Fruit fly (Drosophila melanogaster): Measurements from ENCODE around the gene Rop.

Gene Rop

dm6 chr3L:4133724-4134678, 4.8 kb downstream of the Rop start, which contains the start of gene ens:
ens (minus strand) TSS chr3L:4134550.
- TF ChIP-seq tj (GFP tag; optimal IDR thresholded peaks at IDR 0.05) (peak; percentile 15), ovo (GFP tag; optimal IDR thresholded peaks at IDR 0.05) (no peak), CG11617 (GFP tag; optimal IDR thresholded peaks at IDR 0.05) (no peak), bab1 (GFP tag; optimal IDR thresholded peaks at IDR 0.05) (peak; percentile 61), CG33017 (tag; optimal IDR thresholded peaks at IDR 0.05) (no peak), pad (GFP tag; optimal IDR thresholded peaks at IDR 0.05) (peak; percentile 68), cnc (optimal IDR thresholded peaks at IDR 0.05) (no peak), CG7101 (tag; optimal IDR thresholded peaks at IDR 0.05) (peak; percentile 17), Hr96 (GFP tag; optimal IDR thresholded peaks at IDR 0.05) (no peak), cic (GFP tag; optimal IDR thresholded peaks at IDR 0.05) (peak; percentile 18), Clk (GFP tag; optimal IDR thresholded peaks at IDR 0.05) (no peak)

DNA sequence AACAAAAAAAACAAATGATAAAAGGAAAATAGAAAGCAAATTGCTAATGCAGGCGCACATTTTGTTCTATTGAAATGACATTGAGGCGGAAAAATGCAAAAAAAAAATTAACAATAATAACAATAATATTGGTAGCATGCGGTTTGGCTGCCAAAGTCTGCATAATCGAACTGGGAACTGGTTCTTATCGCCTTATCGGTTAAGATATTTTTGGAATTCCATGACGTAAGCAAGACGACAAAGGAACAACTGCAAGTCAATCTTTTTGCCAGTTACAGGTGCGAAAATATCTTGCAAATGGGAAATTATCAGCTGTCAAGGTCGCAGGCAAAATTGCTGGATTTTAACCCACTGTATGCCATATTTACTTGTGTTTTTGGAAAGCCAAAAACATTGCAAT, 6.2 kb downstream of the Rop start:
- no peak for TF ChIP-seq CG14711 (tag; optimal IDR thresholded peaks at IDR 0.05)
- TF ChIP-seq bab1 (GFP tag; optimal IDR thresholded peaks at IDR 0.05), result no peak
- no peak for TF ChIP-seq toe (GFP tag; optimal IDR thresholded peaks at IDR 0.05)
- peak; percentile 22 for TF ChIP-seq CG12768 (GFP tag; optimal IDR thresholded peaks at IDR 0.05)
- no peak for TF ChIP-seq pad (GFP tag; optimal IDR thresholded peaks at IDR 0.05)

- TF ChIP-seq toe (GFP tag; optimal IDR thresholded peaks at IDR 0.05), result no peak
- peak; percentile 88 for TF ChIP-seq cic (GFP tag; optimal IDR thresholded peaks at IDR 0.05)
- TF ChIP-seq CG5204 (GFP tag; optimal IDR thresholded peaks at IDR 0.05), result no peak
- TF ChIP-seq tj (GFP tag; optimal IDR thresholded peaks at IDR 0.05), result no peak
- TF ChIP-seq Mnt (GFP tag; optimal IDR thresholded peaks at IDR 0.05), result peak; percentile 54
- TF ChIP-seq Hr96 (GFP tag; optimal IDR thresholded peaks at IDR 0.05), result no peak
- no peak for TF ChIP-seq CG7101 (tag; optimal IDR thresholded peaks at IDR 0.05)
- TF ChIP-seq CG12768 (GFP tag; optimal IDR thresholded peaks at IDR 0.05), result no peak
- no peak for TF ChIP-seq cnc (optimal IDR thresholded peaks at IDR 0.05)
- TF ChIP-seq bab1 (GFP tag; optimal IDR thresholded peaks at IDR 0.05), result no peak
These were observed 8.1 kb downstream of the Rop start for dm6 chr3L:4130743-4131142.

- TF ChIP-seq CG33017 (tag; optimal IDR thresholded peaks at IDR 0.05) (no peak), Crg-1 (GFP tag; optimal IDR thresholded peaks at IDR 0.05) (no peak), pad (GFP tag; optimal IDR thresholded peaks at IDR 0.05) (no peak), toe (GFP tag; optimal IDR thresholded peaks at IDR 0.05) (no peak), cic (GFP tag; optimal IDR thresholded peaks at IDR 0.05) (no peak), cnc (optimal IDR thresholded peaks at IDR 0.05) (no peak), CG5204 (GFP tag; optimal IDR thresholded peaks at IDR 0.05) (no peak)
These were observed 10.2 kb downstream of the Rop start for dm6 chr3L:4128579-4128978.

dm6 chr3L:4125709-4126108, 13.1 kb downstream of the Rop start:
- TF ChIP-seq toe (GFP tag; optimal IDR thresholded peaks at IDR 0.05) (no peak), CG7045 (GFP tag; optimal IDR thresholded peaks at IDR 0.05) (no peak), Hr96 (GFP tag; optimal IDR thresholded peaks at IDR 0.05) (no peak), cic (GFP tag; optimal IDR thresholded peaks at IDR 0.05) (no peak), CG11617 (GFP tag; optimal IDR thresholded peaks at IDR 0.05) (no peak), bab1 (GFP tag; optimal IDR thresholded peaks at IDR 0.05) (no peak), tj (GFP tag; optimal IDR thresholded peaks at IDR 0.05) (no peak), CG12768 (GFP tag; optimal IDR thresholded peaks at IDR 0.05) (no peak), CG5204 (GFP tag; optimal IDR thresholded peaks at IDR 0.05) (no peak), pad (GFP tag; optimal IDR thresholded peaks at IDR 0.05) (no peak), ovo (GFP tag; optimal IDR thresholded peaks at IDR 0.05) (no peak), cnc (optimal IDR thresholded peaks at IDR 0.05) (no peak), CG14711 (tag; optimal IDR thresholded peaks at IDR 0.05) (no peak), CG1620 (GFP tag; optimal IDR thresholded peaks at IDR 0.05) (no peak), kay (GFP tag; ENCODE audit: borderline replicate concordance) (no peak), Mnt (GFP tag; optimal IDR thresholded peaks at IDR 0.05) (no peak), Clk (GFP tag; optimal IDR thresholded peaks at IDR 0.05) (no peak)

DNA sequence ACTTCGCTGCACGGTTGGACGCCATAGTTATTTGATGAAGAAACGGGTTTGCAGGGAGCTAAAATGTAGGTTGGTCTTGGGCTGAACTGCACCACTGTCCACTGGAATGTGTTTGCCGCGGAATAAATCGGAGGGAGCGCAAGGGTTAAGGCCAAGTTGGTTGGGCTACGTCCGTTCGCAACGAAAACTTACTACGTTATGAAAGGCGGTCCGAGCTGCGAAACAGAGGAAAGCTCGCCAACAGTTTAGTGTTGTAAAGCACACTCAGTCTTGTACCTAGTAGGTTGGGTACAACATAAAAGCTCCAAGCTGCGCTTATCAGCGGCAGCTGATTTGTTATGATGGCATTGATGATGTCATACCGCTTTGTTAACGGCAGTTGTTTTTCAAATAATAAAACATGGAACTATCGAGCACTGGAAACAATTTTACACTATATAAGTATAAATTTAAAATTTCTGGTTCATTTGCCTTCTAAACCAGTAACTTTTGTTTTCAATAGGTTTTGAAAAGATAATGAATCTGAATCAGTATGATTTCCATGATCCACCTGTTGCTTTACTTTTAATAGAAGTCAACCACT, 16.5 kb downstream of the Rop start, which contains the start of gene Chd64:
Gene Chd64, minus strand, starts transcription at position 204 of the 583 bp plus-strand sequence.
- TF ChIP-seq CG12768 (GFP tag; optimal IDR thresholded peaks at IDR 0.05), result peak; percentile 84
- TF ChIP-seq cic (GFP tag; optimal IDR thresholded peaks at IDR 0.05), result peak; percentile 90
- TF ChIP-seq CG1620 (GFP tag; optimal IDR thresholded peaks at IDR 0.05), result peak; percentile 45
- peak; percentile 55 for TF ChIP-seq ovo (GFP tag; optimal IDR thresholded peaks at IDR 0.05)
- TF ChIP-seq CG33017 (tag; optimal IDR thresholded peaks at IDR 0.05), result peak; percentile 78
- peak; percentile 55 for TF ChIP-seq CG14711 (tag; optimal IDR thresholded peaks at IDR 0.05)
- TF ChIP-seq Crg-1 (GFP tag; optimal IDR thresholded peaks at IDR 0.05), result peak; percentile 75
- peak; percentile 56 for TF ChIP-seq tj (GFP tag; optimal IDR thresholded peaks at IDR 0.05)
- TF ChIP-seq Clk (GFP tag; optimal IDR thresholded peaks at IDR 0.05), result peak; percentile 1
- no peak for TF ChIP-seq toe (GFP tag; optimal IDR thresholded peaks at IDR 0.05)
- TF ChIP-seq Hr96 (GFP tag; optimal IDR thresholded peaks at IDR 0.05), result peak; percentile 72
- TF ChIP-seq CG7045 (GFP tag; optimal IDR thresholded peaks at IDR 0.05), result peak; percentile 53
- peak; percentile 83 for TF ChIP-seq CG7101 (tag; optimal IDR thresholded peaks at IDR 0.05)
- peak; percentile 96 for TF ChIP-seq kay (GFP tag; ENCODE audit: borderline replicate concordance)
- TF ChIP-seq CG5204 (GFP tag; optimal IDR thresholded peaks at IDR 0.05), result no peak
- peak; percentile 59 for TF ChIP-seq pad (GFP tag; optimal IDR thresholded peaks at IDR 0.05)
- peak; percentile 25 for TF ChIP-seq CG11617 (GFP tag; optimal IDR thresholded peaks at IDR 0.05)
- peak; percentile 80 for TF ChIP-seq bab1 (GFP tag; optimal IDR thresholded peaks at IDR 0.05)
- TF ChIP-seq cnc (optimal IDR thresholded peaks at IDR 0.05), result no peak
- peak; percentile 68 for TF ChIP-seq Mnt (GFP tag; optimal IDR thresholded peaks at IDR 0.05)

Data from whole organism, adult.